Fruit fly (Drosophila melanogaster): Measurements from ENCODE around the gene CG4116.

Gene CG4116

DNA sequence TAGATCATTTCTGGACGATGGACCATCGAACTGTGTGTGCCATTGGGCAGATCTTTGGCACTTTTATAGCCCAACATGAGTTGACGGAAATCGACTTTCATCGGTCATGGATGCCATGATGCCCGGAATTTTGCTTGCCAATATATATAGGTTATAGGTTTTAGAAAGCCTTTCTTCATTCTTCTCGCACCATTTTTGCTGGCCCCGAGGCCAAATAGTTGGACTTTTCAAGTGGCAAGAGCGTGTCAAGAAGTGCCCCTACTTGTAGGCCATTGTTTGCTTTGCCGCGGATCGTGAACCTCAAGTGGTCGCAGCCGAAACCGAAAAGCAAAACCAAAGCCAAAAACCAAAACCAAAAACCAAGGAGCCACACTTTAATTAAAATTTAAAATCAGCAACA is at the start of gene CG4116:
CG4116 (minus strand) TSS at position 101 of the 400 bp plus-strand sequence.
- TF ChIP-seq noc (tag; optimal IDR thresholded peaks at IDR 0.05), result no peak

DNA sequence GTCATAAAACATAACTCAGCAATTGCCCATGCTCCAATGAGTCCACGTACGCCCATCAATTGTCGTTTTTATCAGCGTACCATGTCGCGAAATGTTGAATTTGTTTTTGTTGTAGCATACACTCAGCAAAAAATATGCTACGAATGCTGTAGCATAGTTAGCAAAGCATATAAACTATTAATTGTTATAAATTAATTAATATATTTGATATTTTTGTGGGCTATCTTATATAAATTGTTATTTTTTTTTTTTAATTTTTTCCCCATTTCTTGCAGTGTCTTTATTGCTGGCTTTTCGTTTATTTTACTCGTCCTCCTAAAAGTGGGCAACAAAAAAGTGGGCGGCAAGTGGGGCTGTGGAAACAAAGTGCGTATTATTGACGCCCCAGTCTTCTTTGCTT is 41.5 kb upstream of the CG4116 start:
- peak; percentile 27 for TF ChIP-seq noc (tag; optimal IDR thresholded peaks at IDR 0.05)

DNA sequence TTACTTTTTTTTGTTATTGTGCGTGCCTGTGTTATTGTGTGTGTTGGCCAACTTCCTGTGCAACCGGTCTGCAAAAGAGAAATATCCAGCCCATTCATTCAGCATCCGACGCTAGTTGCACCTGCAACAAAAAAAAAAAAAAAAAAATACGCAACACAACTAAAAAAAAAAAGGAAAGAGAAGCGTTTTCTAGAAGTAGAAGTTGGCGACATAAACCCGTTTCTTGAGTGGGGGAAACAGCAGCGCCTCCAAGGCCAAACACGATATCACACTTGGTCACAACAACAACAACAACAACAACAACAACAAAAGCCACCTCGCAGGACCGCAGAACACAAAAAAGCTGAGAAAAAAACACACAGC is 32.5 kb upstream of the CG4116 start:
- no peak for TF ChIP-seq noc (tag; optimal IDR thresholded peaks at IDR 0.05)

DNA sequence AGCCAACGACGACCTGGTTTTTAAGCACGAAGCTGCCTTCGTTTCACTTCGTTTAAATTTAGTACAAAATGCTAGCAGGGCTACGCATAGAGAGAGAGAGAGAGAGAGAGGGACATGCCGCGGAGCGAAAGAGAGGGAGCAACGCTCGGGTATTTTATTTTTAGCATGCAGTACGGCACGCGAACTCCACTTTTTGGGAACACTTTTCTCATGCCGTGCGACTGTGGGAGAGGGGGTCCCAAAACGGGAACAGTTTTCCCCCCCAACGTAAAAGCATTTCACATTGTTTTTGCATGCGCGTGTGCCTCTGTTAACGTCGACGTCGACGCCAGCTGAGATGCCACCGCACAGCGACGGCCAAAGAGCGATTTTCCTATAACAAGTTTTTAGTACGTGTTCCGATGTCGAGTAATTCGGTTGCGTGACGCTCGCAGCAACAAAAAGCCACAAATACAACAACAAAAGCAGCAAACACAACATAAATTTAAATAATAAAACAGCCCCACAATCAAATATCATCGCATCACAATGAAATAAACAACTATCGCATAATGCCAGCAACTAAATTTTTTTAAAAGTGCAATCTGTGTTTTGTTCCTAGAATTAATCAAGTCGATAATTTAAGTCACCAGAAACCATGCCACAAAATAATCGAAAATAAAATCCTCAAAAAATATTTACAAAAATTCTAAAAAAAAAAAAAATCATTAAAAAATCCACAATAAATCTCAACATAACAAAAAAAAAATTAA is 32.0 kb upstream of the CG4116 start:
- no peak for TF ChIP-seq noc (tag; optimal IDR thresholded peaks at IDR 0.05)

DNA sequence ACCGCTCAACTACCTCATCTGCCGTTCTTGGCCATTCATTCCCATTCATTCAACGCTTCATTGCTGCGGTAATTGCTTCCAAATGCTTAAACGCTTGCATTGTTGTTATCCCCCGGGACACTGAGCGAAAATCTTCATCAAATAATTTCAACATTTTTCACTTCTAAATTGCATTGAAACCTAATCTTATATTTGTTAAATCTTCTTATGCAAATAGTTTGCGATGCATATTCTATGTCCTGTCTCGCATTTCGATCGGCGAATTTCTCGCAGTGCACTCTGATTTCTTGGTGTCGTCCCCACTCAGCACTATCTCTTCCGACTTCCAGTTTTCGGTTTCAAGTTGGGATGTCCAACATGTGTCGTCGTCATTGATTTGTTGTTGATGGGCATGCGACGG is 29.6 kb upstream of the CG4116 start:
- TF ChIP-seq noc (tag; optimal IDR thresholded peaks at IDR 0.05), result peak; percentile 15

DNA sequence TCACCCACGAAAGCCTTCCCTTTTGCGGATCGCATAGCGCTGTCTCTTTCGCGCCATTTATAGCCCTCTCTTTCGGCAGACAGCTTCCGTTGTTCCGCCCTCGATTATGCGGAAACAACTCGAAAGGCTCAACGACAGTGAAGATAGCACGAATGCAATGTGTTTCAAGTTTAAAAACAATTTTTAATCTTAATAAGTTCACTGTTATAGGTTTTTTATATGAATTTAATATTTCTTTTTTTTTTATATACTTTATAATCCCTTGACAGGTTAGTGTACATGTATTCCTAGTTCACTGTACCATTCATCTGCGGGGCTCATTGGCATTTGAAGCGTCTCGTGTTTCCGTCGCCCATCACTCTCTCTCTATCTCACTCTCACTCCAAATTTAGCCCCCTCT is 29.0 kb upstream of the CG4116 start:
- TF ChIP-seq noc (tag; optimal IDR thresholded peaks at IDR 0.05), result no peak

DNA sequence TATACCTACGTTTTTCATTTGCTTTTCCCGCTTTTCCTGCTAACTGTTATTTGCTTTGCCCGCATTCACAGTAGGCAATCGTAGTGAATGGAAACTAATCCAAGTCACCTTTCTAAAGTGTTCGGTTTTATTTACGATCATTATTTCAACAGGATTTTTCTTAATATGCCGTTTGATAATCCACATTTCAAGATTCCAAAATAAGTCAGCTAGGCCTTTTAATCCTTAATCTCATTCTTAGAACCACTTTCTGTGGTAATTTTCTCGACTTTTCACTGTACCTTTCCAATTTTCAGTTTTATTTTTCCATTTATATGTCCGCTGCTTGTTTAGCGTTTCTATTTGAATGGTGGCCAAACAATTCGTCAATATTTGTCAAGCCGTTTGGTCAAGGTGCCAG is 23.6 kb upstream of the CG4116 start:
- TF ChIP-seq noc (tag; optimal IDR thresholded peaks at IDR 0.05), result no peak

DNA sequence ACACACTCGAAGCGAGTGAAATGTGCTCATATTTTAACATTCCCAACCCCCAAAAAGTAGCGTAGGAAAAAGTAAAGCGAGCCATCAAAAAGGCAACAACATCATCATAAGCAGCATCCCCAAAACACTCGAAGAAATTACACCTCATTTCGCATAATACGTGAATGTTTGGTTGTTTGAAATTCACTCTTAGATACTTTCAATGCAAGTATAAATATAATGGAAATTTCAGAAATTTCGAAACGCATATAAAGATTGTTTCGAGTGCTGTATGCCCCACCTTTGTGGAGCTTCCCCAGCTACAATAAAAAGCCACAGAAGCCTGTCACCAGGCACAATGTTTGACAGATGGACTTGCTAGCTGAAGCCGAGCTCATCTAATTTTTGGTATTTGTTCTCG is 19.8 kb upstream of the CG4116 start:
- no peak for TF ChIP-seq noc (tag; optimal IDR thresholded peaks at IDR 0.05)

DNA sequence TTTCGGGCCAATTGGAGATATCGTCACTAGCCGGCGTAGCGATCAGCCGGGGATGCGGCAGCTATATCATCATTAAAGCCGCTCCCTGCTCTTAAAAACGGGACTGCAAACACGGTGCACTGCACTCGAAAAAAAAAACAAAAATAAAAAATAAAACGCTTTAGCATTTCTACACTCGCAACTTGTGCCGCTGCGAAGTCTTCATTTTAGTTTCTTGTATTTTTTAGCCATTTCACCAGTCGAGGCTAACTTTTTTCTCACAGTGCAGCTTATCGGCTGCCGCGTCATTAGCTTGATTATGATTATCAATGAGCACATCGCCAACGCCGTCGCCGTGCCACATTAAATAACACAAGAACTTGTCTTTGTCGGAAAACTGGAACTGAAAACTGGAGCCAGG is 18.5 kb upstream of the CG4116 start:
- no peak for TF ChIP-seq noc (tag; optimal IDR thresholded peaks at IDR 0.05)

DNA sequence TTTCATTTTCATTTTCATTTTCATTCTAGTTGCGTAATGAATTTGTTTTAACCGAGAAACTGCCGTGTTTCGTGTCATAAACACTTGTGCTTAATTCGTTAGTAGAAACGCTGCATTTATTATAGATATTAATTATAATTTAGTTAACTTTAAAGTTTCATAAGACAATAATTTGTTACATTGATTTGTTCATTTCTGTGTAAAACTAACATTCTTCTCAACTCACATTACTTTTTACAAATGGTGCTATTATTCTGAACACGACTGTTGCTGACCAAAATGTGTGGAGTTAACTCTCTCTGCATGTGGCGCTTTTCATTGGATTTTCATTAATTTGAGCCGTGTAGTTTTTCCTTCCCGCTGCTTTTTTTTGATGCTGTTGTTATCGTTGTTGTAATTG is 15.9 kb upstream of the CG4116 start:
- TF ChIP-seq noc (tag; optimal IDR thresholded peaks at IDR 0.05), result no peak

DNA sequence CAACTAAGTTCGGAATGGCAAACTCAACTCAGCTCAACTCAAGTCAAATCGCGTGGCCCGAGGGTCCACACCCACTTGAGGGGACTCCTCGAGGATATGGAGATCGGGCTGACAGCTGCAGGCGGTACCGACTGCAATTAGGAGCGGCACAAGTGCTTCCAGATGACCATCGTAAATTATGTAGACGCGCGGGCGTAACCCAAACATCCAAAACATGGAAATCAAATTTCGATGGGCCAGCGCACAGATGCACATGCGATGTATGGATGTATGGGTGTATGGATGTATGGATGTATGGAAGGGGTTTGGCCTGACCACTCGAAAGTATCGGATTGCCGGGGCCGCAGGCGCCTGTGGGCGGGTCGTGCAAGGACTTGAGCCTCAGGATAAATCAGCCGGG is 15.0 kb upstream of the CG4116 start:
- TF ChIP-seq noc (tag; optimal IDR thresholded peaks at IDR 0.05), result no peak

DNA sequence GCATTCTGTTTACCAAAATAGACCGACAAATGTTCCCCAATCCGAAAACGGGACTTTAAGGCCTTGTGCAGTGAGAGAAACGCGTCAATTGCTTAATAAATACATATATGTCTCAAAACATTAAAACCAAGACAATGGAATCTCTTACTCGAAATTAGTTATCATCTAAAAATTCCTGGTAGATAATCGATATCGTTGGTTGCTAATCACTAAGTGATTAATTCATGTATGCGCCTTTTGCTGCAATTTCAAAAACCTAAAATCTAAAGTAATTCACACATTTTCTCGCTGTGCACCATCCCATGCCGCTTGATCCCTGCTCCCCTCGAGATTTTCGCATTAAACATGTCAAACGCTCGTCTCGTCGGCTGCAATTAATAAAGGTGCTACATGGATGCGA is 6.2 kb upstream of the CG4116 start:
- TF ChIP-seq noc (tag; optimal IDR thresholded peaks at IDR 0.05), result no peak

DNA sequence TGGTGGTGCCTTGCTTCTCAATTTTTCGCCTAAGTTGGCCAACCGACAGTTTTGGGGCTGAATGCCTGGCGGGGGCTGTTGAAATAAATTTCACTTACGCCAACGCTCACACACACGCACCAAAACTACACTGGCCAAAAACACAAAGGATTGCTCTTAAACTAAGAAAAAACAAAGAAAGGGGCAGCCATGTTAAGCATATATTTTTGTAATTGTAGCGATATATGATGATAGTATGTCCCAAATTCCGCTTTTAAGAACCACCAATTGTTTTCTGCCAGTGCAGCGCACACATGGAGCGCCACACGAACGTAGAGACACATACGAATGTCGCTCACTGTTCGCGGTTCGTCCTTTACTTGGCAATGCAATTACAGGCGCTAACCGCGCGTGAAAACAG is 930 bp upstream of the CG4116 start:
- no peak for TF ChIP-seq noc (tag; optimal IDR thresholded peaks at IDR 0.05)

DNA sequence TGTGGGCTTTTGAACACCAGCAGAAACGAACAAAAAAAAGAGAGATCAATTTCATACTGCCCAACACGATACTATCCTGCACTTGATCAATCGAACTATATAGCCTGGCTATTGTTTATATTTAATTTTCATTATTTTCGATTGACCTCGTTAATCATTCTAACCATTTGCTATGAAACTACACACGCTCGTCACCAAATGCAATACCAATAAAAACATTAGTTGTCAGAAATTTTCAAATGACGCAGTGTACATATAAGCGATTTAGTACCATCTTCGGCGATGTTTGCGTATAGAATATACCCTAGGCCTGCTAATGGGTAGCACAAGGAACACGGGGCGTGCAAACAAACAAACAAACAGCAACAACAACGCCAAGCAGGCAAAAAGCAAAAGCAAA is 7.3 kb downstream of the CG4116 start:
- TF ChIP-seq noc (tag; optimal IDR thresholded peaks at IDR 0.05), result no peak

DNA sequence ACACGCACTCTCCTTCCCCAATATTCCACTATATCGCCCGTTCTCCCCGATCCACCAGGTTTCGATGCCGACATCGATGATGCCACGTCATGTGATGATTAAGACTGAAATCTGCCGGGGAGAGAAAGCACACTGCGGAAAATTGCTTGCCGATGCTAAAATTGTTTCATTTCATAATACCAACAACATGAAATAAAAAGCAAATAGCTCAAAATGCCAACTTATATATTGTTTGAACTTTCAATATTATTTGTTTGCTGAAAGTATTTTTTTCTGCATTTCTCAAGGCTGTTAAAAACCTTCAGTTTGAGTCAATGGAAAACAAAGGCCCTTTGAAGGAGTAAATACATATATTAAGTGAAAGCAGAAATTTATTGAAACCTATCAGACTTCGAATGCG is 11.6 kb downstream of the CG4116 start:
- TF ChIP-seq noc (tag; optimal IDR thresholded peaks at IDR 0.05), result no peak

DNA sequence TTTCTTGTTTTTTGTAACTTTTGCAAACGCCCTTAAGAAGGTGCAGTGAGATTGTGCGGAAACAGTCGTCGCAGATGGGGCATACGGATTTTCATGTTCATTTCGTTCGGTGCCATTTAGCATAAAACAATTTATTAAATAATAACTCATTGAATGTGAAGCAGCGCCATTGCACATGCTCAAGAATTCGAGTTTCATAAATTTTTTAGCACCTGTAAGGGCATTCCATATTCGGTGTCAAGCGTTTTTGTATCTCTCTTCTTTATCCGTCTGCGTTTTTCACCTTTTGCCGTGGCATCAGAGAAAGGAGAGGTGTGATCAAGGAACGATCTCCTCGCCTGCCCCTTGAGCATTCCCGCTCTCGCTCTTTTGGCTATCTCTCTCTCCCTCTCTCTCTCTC is 14.1 kb downstream of the CG4116 start:
- TF ChIP-seq noc (tag; optimal IDR thresholded peaks at IDR 0.05), result peak; percentile 1

DNA sequence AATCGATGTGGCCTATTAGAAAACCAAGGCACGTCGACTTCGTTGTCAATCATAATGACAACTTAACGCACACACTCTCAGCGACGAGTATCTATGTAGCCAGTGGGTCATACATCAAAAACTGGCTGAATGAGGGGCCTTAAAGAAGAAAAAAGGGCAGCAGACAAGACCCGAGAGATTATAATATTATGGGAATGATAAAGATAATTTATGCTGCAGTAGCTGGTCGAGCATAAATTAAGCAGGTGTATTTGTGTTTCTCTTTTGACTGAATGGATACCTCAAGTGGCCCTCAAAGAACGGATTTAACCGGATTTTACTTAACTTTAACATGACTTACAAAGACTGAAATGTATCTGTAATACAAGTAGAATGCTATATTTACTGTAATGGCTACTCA is 17.1 kb downstream of the CG4116 start:
- TF ChIP-seq noc (tag; optimal IDR thresholded peaks at IDR 0.05), result no peak

DNA sequence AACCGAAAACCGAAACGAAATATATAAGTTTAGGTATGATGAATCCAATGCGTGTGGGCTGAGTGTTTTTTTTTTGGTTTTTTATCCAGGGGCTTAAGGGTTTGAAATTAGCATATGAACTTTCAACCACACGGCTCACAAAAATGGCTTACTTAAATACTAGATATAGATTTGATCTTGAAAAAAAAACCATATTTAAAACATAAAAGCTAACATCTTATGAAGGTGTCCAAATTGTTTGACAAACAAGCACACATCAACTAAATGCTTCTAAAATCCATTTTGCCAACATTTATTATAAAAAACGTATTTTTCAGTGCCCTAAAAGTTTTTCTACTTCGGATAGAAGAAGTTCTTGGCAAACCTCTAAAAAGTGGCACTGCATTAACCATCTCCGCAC is 17.5 kb downstream of the CG4116 start:
- no peak for TF ChIP-seq noc (tag; optimal IDR thresholded peaks at IDR 0.05)

Data from whole organism, larva.